Fruit fly (Drosophila melanogaster) whole organism, embryonic: ENCODE measurements around the gene CG5071.

Experiments used
- Atf-2 ChIP-seq: fragments of 200-800 bp; sonication (Bioruptor generic); optimal IDR thresholded peaks from 2 replicates; lab custom pipeline; 2016; ENCODE audit warnings: missing biosample characterization, missing genetic modification characterization
- Atf6 ChIP-seq: fragments of 200-800 bp; sonication (Bioruptor generic); IDR thresholded peaks from 2 replicates; pipeline ENCODE4 v1.3.6; 2022; ENCODE audit warnings: missing biosample characterization, missing genetic modification characterization
- CG10979 ChIP-seq: fragments of 200-800 bp; sonication (Bioruptor generic); optimal IDR thresholded peaks from 2 replicates; lab custom pipeline; 2018; ENCODE audit warnings: missing biosample characterization, mild to moderate bottlenecking, missing genetic modification characterization, moderate library complexity
- CG11560 ChIP-seq: fragments of 200-800 bp; sonication (Bioruptor generic); IDR thresholded peaks from 3 replicates; pipeline ENCODE4 v1.3.6; 2022; ENCODE audit warnings: missing biosample characterization, missing genetic modification characterization
- CG11723 ChIP-seq: fragments of 200-800 bp; sonication (Bioruptor generic); optimal IDR thresholded peaks from 2 replicates; lab custom pipeline; 2017; ENCODE audit warnings: missing biosample characterization, mild to moderate bottlenecking, missing genetic modification characterization
- CG13624 ChIP-seq: fragments of 200-800 bp; sonication (Bioruptor generic); optimal IDR thresholded peaks from 2 replicates; lab custom pipeline; 2016; ENCODE audit warnings: missing biosample characterization, missing genetic modification characterization
- CG15073 ChIP-seq: fragments of 200-800 bp; sonication (Bioruptor generic); optimal IDR thresholded peaks from 2 replicates; lab custom pipeline; 2016; ENCODE audit warnings: missing biosample characterization, missing genetic modification characterization
- CG1529 ChIP-seq: fragments of 200-800 bp; sonication (Bioruptor generic); optimal IDR thresholded peaks from 3 replicates; lab custom pipeline; 2018; ENCODE audit warnings: missing biosample characterization, missing genetic modification characterization
- CG15514 ChIP-seq: fragments of 200-800 bp; sonication (Bioruptor generic); optimal IDR thresholded peaks from 3 replicates; lab custom pipeline; 2017; ENCODE audit warnings: missing biosample characterization, missing genetic modification characterization, mild to moderate bottlenecking, moderate library complexity, missing genetic modification reagents
- CG16813 ChIP-seq: fragments of 200-800 bp; sonication (Bioruptor generic); IDR thresholded peaks from 3 replicates; pipeline ENCODE4 v1.3.6; 2022; ENCODE audit warnings: missing biosample characterization, missing genetic modification characterization; ENCODE audit not compliant: partially characterized antibody
- CG17186 ChIP-seq: fragments of 200-800 bp; sonication (Bioruptor generic); optimal IDR thresholded peaks from 3 replicates; lab custom pipeline; 2017; ENCODE audit warnings: missing biosample characterization, missing genetic modification reagents, missing genetic modification characterization
- CG1792 ChIP-seq: fragments of 200-800 bp; sonication (Bioruptor generic); optimal IDR thresholded peaks from 2 replicates; lab custom pipeline; 2016; ENCODE audit warnings: missing biosample characterization, missing genetic modification characterization
- CG3163 ChIP-seq: fragments of 200-800 bp; sonication (Bioruptor generic); optimal IDR thresholded peaks from 3 replicates; lab custom pipeline; 2016; ENCODE audit warnings: missing biosample characterization, missing genetic modification characterization
- CG6175 ChIP-seq: fragments of 200-800 bp; sonication (Bioruptor generic); IDR thresholded peaks from 3 replicates; pipeline ENCODE4 v1.3.6; 2022; ENCODE audit warnings: missing biosample characterization, missing genetic modification characterization
- CG7556 ChIP-seq: fragments of 200-800 bp; sonication (Bioruptor generic); optimal IDR thresholded peaks from 2 replicates; lab custom pipeline; 2017; ENCODE audit warnings: missing biosample characterization, mild to moderate bottlenecking, missing genetic modification characterization
- CG7745 ChIP-seq: fragments of 200-800 bp; sonication (Bioruptor generic); optimal IDR thresholded peaks from 2 replicates; lab custom pipeline; 2018; ENCODE audit warnings: missing biosample characterization, mild to moderate bottlenecking, missing genetic modification characterization, moderate library complexity
- CG7987 ChIP-seq: fragments of 200-800 bp; sonication (Bioruptor generic); optimal IDR thresholded peaks from 2 replicates; lab custom pipeline; 2018; ENCODE audit warnings: missing biosample characterization, mild to moderate bottlenecking, missing genetic modification characterization, moderate library complexity
- CG8281 ChIP-seq: fragments of 200-800 bp; sonication (Bioruptor generic); optimal IDR thresholded peaks from 2 replicates; lab custom pipeline; 2018; ENCODE audit warnings: missing biosample characterization, mild to moderate bottlenecking, missing genetic modification characterization, moderate library complexity
- CG9817 ChIP-seq: fragments of 200-800 bp; sonication (Bioruptor generic); optimal IDR thresholded peaks from 2 replicates; lab custom pipeline; 2018; ENCODE audit warnings: missing biosample characterization, mild to moderate bottlenecking, missing genetic modification characterization, moderate library complexity
- CrebB ChIP-seq: fragments of 200-800 bp; sonication (Bioruptor generic); optimal IDR thresholded peaks from 3 replicates; lab custom pipeline; 2018; ENCODE audit warnings: missing biosample characterization, mild to moderate bottlenecking, missing genetic modification characterization
- Deaf1 ChIP-seq: fragments of 200-800 bp; optimal IDR thresholded peaks from 3 replicates; lab custom pipeline; 2019; ENCODE audit warnings: missing biosample characterization, mild to moderate bottlenecking, missing genetic modification characterization, moderate library complexity
- Dip3 ChIP-seq: fragments of 200-800 bp; sonication (Bioruptor generic); optimal IDR thresholded peaks from 3 replicates; lab custom pipeline; 2016; ENCODE audit warnings: missing biosample characterization, missing genetic modification characterization
- Drgx ChIP-seq: fragments of 200-800 bp; sonication (Bioruptor generic); IDR thresholded peaks from 2 replicates; pipeline ENCODE4 v1.3.6; 2022; ENCODE audit warnings: missing biosample characterization, missing genetic modification characterization
- Mad ChIP-seq: fragments of 200-800 bp; sonication (Bioruptor generic); optimal IDR thresholded peaks from 2 replicates; lab custom pipeline; 2016; ENCODE audit warnings: missing biosample characterization, missing genetic modification characterization
- NC2β ChIP-seq: fragments of 200-800 bp; sonication (Bioruptor generic); optimal IDR thresholded peaks from 2 replicates; lab custom pipeline; 2016; ENCODE audit warnings: missing biosample characterization, missing genetic modification characterization
- Oli ChIP-seq: fragments of 200-800 bp; sonication (Bioruptor generic); optimal IDR thresholded peaks from 2 replicates; lab custom pipeline; 2018; ENCODE audit warnings: missing biosample characterization, mild to moderate bottlenecking, missing genetic modification characterization, moderate library complexity
- Poxn ChIP-seq: fragments of 200-800 bp; sonication (Bioruptor generic); IDR thresholded peaks from 2 replicates; pipeline ENCODE4 v1.3.6; 2022; ENCODE audit warnings: missing biosample characterization, missing genetic modification characterization
- Ssrp ChIP-seq: fragments of 200-800 bp; sonication (Bioruptor generic); optimal IDR thresholded peaks from 2 replicates; lab custom pipeline; 2018; ENCODE audit warnings: missing biosample characterization, mild to moderate bottlenecking, missing genetic modification characterization, moderate library complexity
- Taf1 ChIP-seq: fragments of 200-800 bp; sonication (Bioruptor generic); IDR thresholded peaks from 2 replicates; pipeline ENCODE4 v1.3.6; 2022; ENCODE audit warnings: missing biosample characterization, missing genetic modification characterization
- ash1 ChIP-seq: fragments of 200-800 bp; sonication (Bioruptor generic); optimal IDR thresholded peaks from 2 replicates; lab custom pipeline; 2018; ENCODE audit warnings: missing biosample characterization, mild to moderate bottlenecking, missing genetic modification characterization
- bab2 ChIP-seq: fragments of 200-800 bp; sonication (Bioruptor generic); optimal IDR thresholded peaks from 2 replicates; lab custom pipeline; 2016; ENCODE audit warnings: missing biosample characterization, missing genetic modification characterization
- cad ChIP-seq: fragments of >200 bp; optimal IDR thresholded peaks from 2 replicates; lab custom pipeline; 2017; ENCODE audit warnings: missing biosample characterization, missing genetic modification characterization
- cas ChIP-seq: fragments of 200-800 bp; sonication (Bioruptor generic); IDR thresholded peaks from 2 replicates; pipeline ENCODE4 v1.3.6; 2022; ENCODE audit warnings: missing biosample characterization, missing genetic modification characterization
- caup ChIP-seq: fragments of 200-800 bp; sonication (Bioruptor generic); optimal IDR thresholded peaks from 3 replicates; lab custom pipeline; 2017; ENCODE audit warnings: missing biosample characterization, mild to moderate bottlenecking, missing genetic modification characterization, moderate library complexity; ENCODE audit not compliant: severe bottlenecking
- corto ChIP-seq: fragments of 200-800 bp; sonication (Bioruptor generic); optimal IDR thresholded peaks from 2 replicates; lab custom pipeline; 2016; ENCODE audit warnings: missing biosample characterization, mild to moderate bottlenecking, missing genetic modification characterization, moderate library complexity
- crol ChIP-seq: fragments of 200-800 bp; sonication (Bioruptor generic); IDR thresholded peaks from 2 replicates; pipeline ENCODE4 v1.3.6; 2022; ENCODE audit warnings: missing biosample characterization, missing genetic modification characterization
- dimm ChIP-seq: fragments of 200-800 bp; sonication (Bioruptor generic); IDR thresholded peaks from 2 replicates; pipeline ENCODE4 v1.3.6; 2022; ENCODE audit warnings: missing biosample characterization, missing genetic modification characterization
- ems ChIP-seq: fragments of 200-800 bp; sonication (Bioruptor generic); optimal IDR thresholded peaks from 3 replicates; lab custom pipeline; 2016; ENCODE audit warnings: missing biosample characterization, missing genetic modification characterization
- exex ChIP-seq: fragments of 200-800 bp; sonication (Bioruptor generic); optimal IDR thresholded peaks from 4 replicates; lab custom pipeline; 2018; ENCODE audit warnings: missing biosample characterization, mild to moderate bottlenecking, missing genetic modification characterization, moderate library complexity
- fd96Cb ChIP-seq: fragments of 200-800 bp; sonication (Bioruptor generic); optimal IDR thresholded peaks from 2 replicates; lab custom pipeline; 2018; ENCODE audit warnings: missing biosample characterization, mild to moderate bottlenecking, missing genetic modification characterization, moderate library complexity
- jing ChIP-seq: fragments of 200-800 bp; sonication (Bioruptor generic); optimal IDR thresholded peaks from 2 replicates; lab custom pipeline; 2018; ENCODE audit warnings: missing biosample characterization, mild to moderate bottlenecking, missing genetic modification characterization
- luna ChIP-seq: fragments of 200-800 bp; sonication (Bioruptor generic); optimal IDR thresholded peaks from 2 replicates; lab custom pipeline; 2016; ENCODE audit warnings: missing biosample characterization, missing genetic modification characterization
- maf-S ChIP-seq: fragments of 200-800 bp; sonication (Bioruptor generic); optimal IDR thresholded peaks from 2 replicates; lab custom pipeline; 2016; ENCODE audit warnings: missing biosample characterization, missing genetic modification characterization
- mld ChIP-seq: fragments of 200-800 bp; sonication (Bioruptor generic); IDR thresholded peaks from 3 replicates; pipeline ENCODE4 v1.3.6; 2022; ENCODE audit warnings: missing biosample characterization, missing genetic modification characterization; ENCODE audit not compliant: partially characterized antibody
- psq ChIP-seq: fragments of 200-800 bp; sonication (Bioruptor generic); optimal IDR thresholded peaks from 2 replicates; lab custom pipeline; 2017; ENCODE audit warnings: missing biosample characterization, missing genetic modification characterization
- salm ChIP-seq: fragments of 200-800 bp; sonication (Bioruptor generic); optimal IDR thresholded peaks from 2 replicates; lab custom pipeline; 2018; ENCODE audit warnings: missing biosample characterization, mild to moderate bottlenecking, missing genetic modification characterization
- sens-2 ChIP-seq: fragments of 200-800 bp; sonication (Bioruptor generic); IDR thresholded peaks from 2 replicates; pipeline ENCODE4 v1.3.6; 2022; ENCODE audit warnings: missing biosample characterization, missing genetic modification characterization
- sima ChIP-seq: fragments of 200-800 bp; sonication (Bioruptor generic); optimal IDR thresholded peaks from 2 replicates; lab custom pipeline; 2016; ENCODE audit warnings: missing biosample characterization, missing genetic modification characterization
- so ChIP-seq: fragments of 200-800 bp; sonication (Bioruptor generic); IDR thresholded peaks from 3 replicates; pipeline ENCODE4 v1.3.6; 2022; ENCODE audit warnings: missing biosample characterization, missing genetic modification characterization
- sr ChIP-seq: fragments of 200-800 bp; sonication (Bioruptor generic); IDR thresholded peaks from 3 replicates; pipeline ENCODE4 v1.3.6; 2022; ENCODE audit warnings: missing biosample characterization, missing genetic modification characterization
- trh ChIP-seq: fragments of 200-800 bp; sonication (Bioruptor generic); optimal IDR thresholded peaks from 2 replicates; lab custom pipeline; 2016; ENCODE audit warnings: missing biosample characterization, missing genetic modification characterization

The CG5071 gene

DNA sequence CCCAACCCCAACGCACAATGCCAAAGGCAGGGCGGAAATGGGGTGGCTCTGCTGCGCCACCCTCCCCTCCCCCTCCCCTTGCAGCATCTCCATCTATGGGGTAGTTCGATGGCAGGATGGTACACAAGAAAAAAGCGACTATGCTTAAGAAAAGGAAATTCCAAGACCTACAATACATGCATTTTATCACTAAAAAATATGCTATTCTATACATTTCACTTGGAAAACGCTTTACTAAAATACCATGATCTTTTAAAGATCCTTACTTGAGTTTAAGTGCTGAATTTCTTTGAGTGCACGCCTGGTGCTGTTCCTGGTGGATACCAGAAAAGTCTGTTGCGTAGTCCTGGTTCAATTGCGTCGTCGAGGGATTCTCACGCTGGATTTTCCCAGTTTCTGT is 12.9 kb downstream of the CG5071 start (continued):
- TF ChIP-seq CG3163 (no peak), Mad (GFP tag; lab: Kevin White, UChicago) (peak; percentile 25), mld (GFP tag; lab: Robert Waterston, UW) (no peak), Poxn (GFP tag; lab: Robert Waterston, UW) (peak; percentile 54; the same call in 1 of the 2 replicates), jing (GFP tag; lab: Kevin White, UChicago) (peak; percentile 53), CG7556 (GFP tag; lab: Kevin White, UChicago) (peak; percentile 74), CG11723 (GFP tag; lab: Kevin White, UChicago) (peak; percentile 37), maf-S (GFP tag; lab: Kevin White, UChicago) (peak; percentile 25), caup (GFP tag; lab: Kevin White, UChicago) (peak; percentile 61), bab2 (peak; percentile 61), CG7745 (tag; lab: Kevin White, UChicago) (no peak), Deaf1 (tag; lab: Kevin White, UChicago) (no peak), fd96Cb (peak; percentile 65), CG15073 (no peak), crol (peak; percentile 80), Dip3 (GFP tag; lab: Kevin White, UChicago) (peak; percentile 32), ems (peak; percentile 50), Atf-2 (GFP tag; lab: Kevin White, UChicago) (peak; percentile 26), sr (0 out of 3 replicates have a peak, but pooled peaks have one; percentile 17), Drgx (GFP tag; lab: Robert Waterston, UW) (no peak), trh (no peak), CG8281 (tag; lab: Kevin White, UChicago) (peak; percentile 37), psq (no peak), Taf1 (peak; percentile 44; the same call in 1 of the 2 replicates), Atf6 (0 out of 2 replicates have a peak, but pooled peaks have one; percentile 9), ash1 (no peak), cas (GFP tag; lab: Robert Waterston, UW) (no peak), salm (peak; percentile 1), CG1529 (GFP tag; lab: Kevin White, UChicago) (peak; percentile 45), CG17186 (GFP tag; lab: Kevin White, UChicago) (no peak), sima (GFP tag; lab: Kevin White, UChicago) (peak; percentile 15), CG10979 (tag; lab: Kevin White, UChicago) (peak; percentile 72), Oli (tag; lab: Kevin White, UChicago) (peak; percentile 68), so (GFP tag; lab: Robert Waterston, UW) (peak; percentile 69; the same call in 1 of the 3 replicates), CG15514 (GFP tag; lab: Kevin White, UChicago) (peak; percentile 31), Ssrp (tag; lab: Kevin White, UChicago) (peak; percentile 57), luna (GFP tag; lab: Kevin White, UChicago) (no peak), CG16813 (GFP tag; lab: Robert Waterston, UW) (no peak), CG11560 (tag; lab: Robert Waterston, UW) (0 out of 3 replicates have a peak, but pooled peaks have one; percentile 44), dimm (GFP tag; lab: Robert Waterston, UW) (peak; percentile 49; the same call in 1 of the 2 replicates), CG13624 (GFP tag; lab: Kevin White, UChicago) (peak; percentile 84), CG6175 (GFP tag; lab: Robert Waterston, UW) (peak; percentile 60; the same call in 1 of the 3 replicates), exex (tag; lab: Kevin White, UChicago) (no peak), CG7987 (GFP tag; lab: Kevin White, UChicago) (no peak), CrebB (tag; lab: Kevin White, UChicago) (peak; percentile 39), CG9817 (tag; lab: Kevin White, UChicago) (peak; percentile 59), CG1792 (GFP tag; lab: Kevin White, UChicago) (peak; percentile 61), cad (GFP tag; lab: Kevin White, UChicago) (no peak), corto (GFP tag; lab: Kevin White, UChicago) (no peak), NC2β (GFP tag; lab: Kevin White, UChicago) (peak; percentile 20), sens-2 (GFP tag; lab: Robert Waterston, UW) (peak; percentile 26; the same call in 1 of the 2 replicates)
